Worm (Caenorhabditis elegans): ENCODE results near the gene sdc-3.

sdc-3 gene

DNA sequence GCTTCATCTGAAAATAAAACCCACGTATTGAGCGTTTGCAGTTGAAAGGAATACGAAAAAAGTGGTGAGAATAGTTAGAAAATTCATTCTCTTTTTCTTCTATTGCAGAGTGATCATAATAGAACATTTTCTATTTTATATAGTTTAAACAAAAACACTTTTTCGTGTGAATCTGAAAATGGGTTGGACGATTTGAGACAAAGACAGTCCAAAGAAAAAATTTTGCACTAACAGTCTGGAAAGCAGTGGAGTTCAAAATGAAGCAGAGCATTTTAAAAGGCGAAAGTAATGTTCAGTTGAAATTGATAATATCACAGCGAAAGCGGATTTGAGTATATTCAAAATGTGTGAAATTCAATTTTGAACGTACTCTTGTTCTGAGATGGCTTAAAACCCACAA is 40.6 kb upstream of the sdc-3 start, which contains the start of gene C01G10.18:
Gene C01G10.18, minus strand, starts transcription at position 101 of the 400 bp plus-strand sequence.
- no peak for TF ChIP-seq ceh-27 (GFP tag; optimal IDR thresholded peaks at IDR 0.05)

DNA sequence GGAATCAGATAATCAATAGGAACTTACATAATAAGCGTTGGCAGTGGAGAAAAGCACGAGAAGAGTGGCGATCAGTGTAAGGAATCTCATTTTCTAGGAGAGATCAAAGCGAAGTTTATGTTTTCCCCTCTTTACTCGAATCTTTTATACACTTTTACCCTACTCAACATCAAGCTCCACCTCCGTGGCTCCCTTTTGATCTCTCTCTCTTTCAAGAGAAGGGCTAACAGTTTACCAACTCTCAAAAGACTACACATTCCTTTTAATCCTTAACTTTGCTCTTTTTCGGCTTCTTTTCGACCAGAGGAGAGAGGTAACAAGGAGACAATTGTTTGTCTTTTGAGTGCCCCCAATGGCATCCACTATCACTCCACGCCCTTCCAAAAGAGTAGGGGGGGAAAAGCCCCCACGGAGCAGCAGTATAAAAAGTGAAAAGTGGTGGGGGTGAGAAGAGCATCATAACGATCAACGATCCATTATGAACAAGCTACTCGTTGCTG is 39.2 kb upstream of the sdc-3 start, which contains the start of the genes C01G10.15 and C01G10.6:
Gene C01G10.15, minus strand, starts transcription at position 101 of the 500 bp plus-strand sequence.
Gene C01G10.6, plus strand, starts transcription at position 450 of the 500 bp plus-strand sequence.
- TF ChIP-seq attf-6 (GFP tag; IDR thresholded peaks at IDR 0.05) (no peak), ZK185.1 (tag; optimal IDR thresholded peaks at IDR 0.05; ENCODE audit: poor library complexity, severe bottlenecking) (no peak), nhr-179 (tag; optimal IDR thresholded peaks at IDR 0.05) (no peak), aptf-2 (GFP tag; conservative IDR thresholded peaks at IDR 0.05) (no peak), F49E8.2 (tag; optimal IDR thresholded peaks at IDR 0.05; ENCODE audit: insufficient read depth) (no peak), mel-28 (tag; optimal IDR thresholded peaks at IDR 0.05; ENCODE audit: borderline replicate concordance) (no peak), F57C9.4 (tag; optimal IDR thresholded peaks at IDR 0.05) (no peak), attf-3 (GFP tag; conservative IDR thresholded peaks at IDR 0.05) (no peak), nhr-27 (tag; optimal IDR thresholded peaks at IDR 0.05) (no peak), hmg-20 (GFP tag; IDR thresholded peaks at IDR 0.05) (no peak)

DNA sequence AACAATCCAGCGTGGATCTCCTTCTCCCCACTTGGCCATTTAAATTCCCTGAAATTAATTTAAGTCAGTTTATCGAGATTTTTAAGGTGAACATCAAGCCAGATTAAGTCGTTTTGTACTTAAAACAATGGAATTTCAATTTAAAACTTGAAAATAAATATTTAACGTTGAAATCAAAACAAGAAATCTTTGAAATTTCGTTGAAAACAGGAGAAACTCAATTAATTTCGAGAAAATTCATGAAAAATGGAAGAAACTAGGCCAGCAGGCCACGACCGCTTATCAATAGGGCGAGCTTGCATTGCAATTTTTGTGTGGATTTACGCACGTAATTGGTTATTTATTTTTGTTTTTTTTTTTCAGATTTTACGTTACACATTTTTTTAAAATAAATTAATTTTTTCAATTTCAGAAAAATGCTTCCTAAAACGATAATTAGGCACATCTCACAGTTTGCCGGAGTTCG is 37.4 kb upstream of the sdc-3 start, which contains the start of the genes ahsa-1 and C01G10.7:
Gene ahsa-1, minus strand, starts transcription at position 51 of the 466 bp plus-strand sequence.
Gene C01G10.7, plus strand, starts transcription at position 413 of the 466 bp plus-strand sequence.
- TF ChIP-seq ZK185.1 (tag; optimal IDR thresholded peaks at IDR 0.05; ENCODE audit: poor library complexity, severe bottlenecking): peak; percentile 97
- no peak for TF ChIP-seq ceh-58 (GFP tag; IDR thresholded peaks at IDR 0.05)
- peak; percentile 74 for TF ChIP-seq Y67H2A.10 (GFP tag; conservative IDR thresholded peaks at IDR 0.05)
- TF ChIP-seq F49E8.2 (tag; optimal IDR thresholded peaks at IDR 0.05; ENCODE audit: insufficient read depth): peak; percentile 24
- peak; percentile 98 for TF ChIP-seq mcd-1 (GFP tag; IDR thresholded peaks at IDR 0.05)
- no peak for TF ChIP-seq F37B4.10 (GFP tag; IDR thresholded peaks at IDR 0.05)
- peak; percentile 74 to 82 for TF ChIP-seq rec-8 (tag; optimal IDR thresholded peaks at IDR 0.05)
- TF ChIP-seq sdz-38 (tag; optimal IDR thresholded peaks at IDR 0.05): no peak
- TF ChIP-seq nfya-2 (GFP tag; IDR thresholded peaks at IDR 0.05): no peak
- no peak for TF ChIP-seq cebp-2 (GFP tag; IDR thresholded peaks at IDR 0.05)
- no peak for TF ChIP-seq zim-3 (tag; optimal IDR thresholded peaks at IDR 0.05)
- peak; percentile 41 for TF ChIP-seq B0035.1 (tag; optimal IDR thresholded peaks at IDR 0.05)
- TF ChIP-seq aptf-3 (GFP tag; IDR thresholded peaks at IDR 0.05): no peak
- TF ChIP-seq gei-17 (GFP tag; optimal IDR thresholded peaks at IDR 0.05): no peak
- TF ChIP-seq Y79H2A.3 (GFP tag; conservative IDR thresholded peaks at IDR 0.05): peak; percentile 77
- TF ChIP-seq ceh-100 (GFP tag; IDR thresholded peaks at IDR 0.05): peak; percentile 72
- no peak for TF ChIP-seq hlh-12 (tag; optimal IDR thresholded peaks at IDR 0.05)
- no peak for TF ChIP-seq ztf-3 (GFP tag; optimal IDR thresholded peaks at IDR 0.05)
- no peak for TF ChIP-seq F39B2.1 (GFP tag; IDR thresholded peaks at IDR 0.05)
- peak; percentile 93 for TF ChIP-seq attf-5 (GFP tag; optimal IDR thresholded peaks at IDR 0.05)
- TF ChIP-seq T26A5.8 (tag; optimal IDR thresholded peaks at IDR 0.05): no peak
- no peak for TF ChIP-seq ets-4 (GFP tag; optimal IDR thresholded peaks at IDR 0.05)
- TF ChIP-seq hsf-1 (GFP tag; IDR thresholded peaks at IDR 0.05): peak; percentile 97
- no peak for TF ChIP-seq pha-4 (tag; optimal IDR thresholded peaks at IDR 0.05)
- no peak for TF ChIP-seq nhr-27 (tag; optimal IDR thresholded peaks at IDR 0.05)
- TF ChIP-seq unc-62 (GFP tag; optimal IDR thresholded peaks at IDR 0.05): no peak
- TF ChIP-seq F23B12.7 (tag; optimal IDR thresholded peaks at IDR 0.05; ENCODE audit: insufficient read depth): peak; percentile 84
- TF ChIP-seq T07F8.4 (tag; optimal IDR thresholded peaks at IDR 0.05): peak; percentile 24
- TF ChIP-seq snpc-1.3 (tag; optimal IDR thresholded peaks at IDR 0.05; ENCODE audit: insufficient read depth): peak; percentile 65
- peak; percentile 51; the same call in 1 of the 2 replicates for TF ChIP-seq hmg-1.2 (GFP tag; IDR thresholded peaks at IDR 0.05)
- TF ChIP-seq hlh-26 (GFP tag; conservative IDR thresholded peaks at IDR 0.05): no peak
- TF ChIP-seq dox-1 (GFP tag; IDR thresholded peaks at IDR 0.05): peak; percentile 93
- TF ChIP-seq nhr-120 (GFP tag; IDR thresholded peaks at IDR 0.05): no peak
- TF ChIP-seq tbp1 (GFP tag; optimal IDR thresholded peaks at IDR 0.05): no peak
- TF ChIP-seq akir-1 (GFP tag; optimal IDR thresholded peaks at IDR 0.05): peak; percentile 31
